Fruit fly (Drosophila melanogaster): ENCODE measurements around the gene Zip71B.

DNA sequence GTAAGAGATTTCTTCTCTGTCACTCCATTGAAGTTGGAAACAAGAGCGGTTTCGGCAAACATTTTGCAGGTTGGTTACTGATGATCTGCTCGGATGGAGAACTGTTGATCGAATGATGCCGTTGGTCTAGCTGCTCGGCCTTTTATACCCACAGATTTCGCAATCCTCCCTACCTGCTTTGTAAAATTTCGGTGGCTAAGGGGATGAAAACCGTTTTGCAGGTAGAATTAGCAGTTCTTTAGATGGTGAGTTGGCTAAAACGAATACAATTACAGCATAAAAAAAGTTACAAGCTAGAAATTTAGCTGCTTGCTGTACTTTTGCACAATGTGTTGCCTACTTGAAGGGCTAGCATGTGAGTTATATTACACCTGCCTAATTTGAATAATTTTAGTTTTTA lies 47.9 kb upstream of the Zip71B start, which contains the start of gene CG13465:
- no peak for TF ChIP-seq wdn (GFP tag; IDR thresholded peaks at IDR 0.05)
- no peak for TF ChIP-seq CG2712 (tag; optimal IDR thresholded peaks at IDR 0.05)
- TF ChIP-seq Meics (GFP tag; optimal IDR thresholded peaks at IDR 0.05): no peak
- no peak for TF ChIP-seq ATbp (GFP tag; optimal IDR thresholded peaks at IDR 0.05)
- no peak for TF ChIP-seq crol (GFP tag; IDR thresholded peaks at IDR 0.05)
- TF ChIP-seq ase (GFP tag; IDR thresholded peaks at IDR 0.05): no peak
- TF ChIP-seq CG31224 (GFP tag; IDR thresholded peaks at IDR 0.05): no peak
- no peak for TF ChIP-seq psq (GFP tag; optimal IDR thresholded peaks at IDR 0.05)
- TF ChIP-seq Hsf (GFP tag; optimal IDR thresholded peaks at IDR 0.05): no peak
- no peak for TF ChIP-seq ttk (GFP tag; IDR thresholded peaks at IDR 0.05)
- no peak for TF ChIP-seq gcm2 (GFP tag; optimal IDR thresholded peaks at IDR 0.05)
- TF ChIP-seq fru (optimal IDR thresholded peaks at IDR 0.05): no peak
- no peak for TF ChIP-seq ERR (GFP tag; optimal IDR thresholded peaks at IDR 0.05)
